Fruit fly (Drosophila melanogaster) whole organism, embryonic: ENCODE results near the gene Dh31.

Experiments used
- Atf-2 ChIP-seq: fragments of 200-800 bp; sonication (Bioruptor generic); optimal IDR thresholded peaks from 2 replicates; lab custom pipeline; 2016; ENCODE audit warnings: missing biosample characterization, missing genetic modification characterization
- BEAF-32 ChIP-seq: fragments of 200-800 bp; sonication (Bioruptor generic); optimal IDR thresholded peaks from 3 replicates; lab custom pipeline; 2017; ENCODE audit warnings: missing biosample characterization, missing genetic modification characterization, mild to moderate bottlenecking, moderate library complexity, missing genetic modification reagents
- BtbVII ChIP-seq: fragments of 200-800 bp; sonication (Bioruptor generic); optimal IDR thresholded peaks from 3 replicates; lab custom pipeline; 2017; ENCODE audit warnings: missing biosample characterization, mild to moderate bottlenecking, missing genetic modification characterization
- Bteb2 ChIP-seq: fragments of 200-800 bp; sonication (Bioruptor generic); optimal IDR thresholded peaks from 2 replicates; lab custom pipeline; 2016; ENCODE audit warnings: missing biosample characterization, missing genetic modification characterization
- CG10209 ChIP-seq: fragments of 200-800 bp; sonication (Bioruptor generic); optimal IDR thresholded peaks from 3 replicates; lab custom pipeline; 2017; ENCODE audit warnings: missing biosample characterization, mild to moderate bottlenecking, missing genetic modification characterization, missing genetic modification reagents
- CG11504 ChIP-seq: fragments of 200-800 bp; sonication (Bioruptor generic); optimal IDR thresholded peaks from 3 replicates; lab custom pipeline; 2019; ENCODE audit warnings: missing biosample characterization, mild to moderate bottlenecking, missing genetic modification characterization, moderate library complexity
- CG11560 ChIP-seq: fragments of 200-800 bp; sonication (Bioruptor generic); IDR thresholded peaks from 3 replicates; pipeline ENCODE4 v1.3.6; 2022; ENCODE audit warnings: missing biosample characterization, missing genetic modification characterization
- CG11696 ChIP-seq: fragments of 200-800 bp; sonication (Bioruptor generic); IDR thresholded peaks from 2 replicates; pipeline ENCODE4 v1.3.6; 2022; ENCODE audit warnings: missing biosample characterization, missing genetic modification characterization
- CG12155 ChIP-seq: fragments of 200-800 bp; sonication (Bioruptor generic); optimal IDR thresholded peaks from 3 replicates; lab custom pipeline; 2016; ENCODE audit warnings: missing biosample characterization, missing genetic modification characterization
- CG12659 ChIP-seq: fragments of 200-800 bp; sonication (Bioruptor generic); optimal IDR thresholded peaks from 3 replicates; lab custom pipeline; 2017; ENCODE audit warnings: mild to moderate bottlenecking, missing biosample characterization, missing genetic modification reagents, missing genetic modification characterization
- CG13424 ChIP-seq: fragments of 200-800 bp; sonication (Bioruptor generic); optimal IDR thresholded peaks from 2 replicates; lab custom pipeline; 2019; ENCODE audit warnings: missing biosample characterization, mild to moderate bottlenecking, missing genetic modification characterization, moderate library complexity
- CG14860 ChIP-seq: fragments of 200-800 bp; sonication (Bioruptor generic); IDR thresholded peaks from 3 replicates; pipeline ENCODE4 v1.3.6; 2022; ENCODE audit warnings: missing biosample characterization, missing genetic modification characterization; ENCODE audit not compliant: partially characterized antibody
- CG15011 ChIP-seq: fragments of 200-800 bp; sonication (Bioruptor generic); optimal IDR thresholded peaks from 3 replicates; lab custom pipeline; 2018; ENCODE audit warnings: missing biosample characterization, mild to moderate bottlenecking, missing genetic modification characterization
- CG15269 ChIP-seq: fragments of 200-800 bp; sonication (Bioruptor generic); optimal IDR thresholded peaks from 2 replicates; lab custom pipeline; 2018; ENCODE audit warnings: missing biosample characterization, mild to moderate bottlenecking, missing genetic modification characterization, moderate library complexity
- CG15514 ChIP-seq: fragments of 200-800 bp; sonication (Bioruptor generic); optimal IDR thresholded peaks from 3 replicates; lab custom pipeline; 2017; ENCODE audit warnings: missing biosample characterization, missing genetic modification characterization, mild to moderate bottlenecking, moderate library complexity, missing genetic modification reagents
- CG15696 ChIP-seq: fragments of 200-800 bp; sonication (Bioruptor generic); optimal IDR thresholded peaks from 2 replicates; lab custom pipeline; 2019; ENCODE audit warnings: missing biosample characterization, mild to moderate bottlenecking, missing genetic modification characterization, moderate library complexity
- CG16813 ChIP-seq: fragments of 200-800 bp; sonication (Bioruptor generic); IDR thresholded peaks from 3 replicates; pipeline ENCODE4 v1.3.6; 2022; ENCODE audit warnings: missing biosample characterization, missing genetic modification characterization; ENCODE audit not compliant: partially characterized antibody
- CG2120 ChIP-seq: fragments of 200-800 bp; sonication (Bioruptor generic); optimal IDR thresholded peaks from 3 replicates; lab custom pipeline; 2016; ENCODE audit warnings: missing biosample characterization, missing genetic modification characterization
- CG2875 ChIP-seq: fragments of 200-800 bp; sonication (Bioruptor generic); optimal IDR thresholded peaks from 2 replicates; lab custom pipeline; 2017; ENCODE audit warnings: missing biosample characterization, mild to moderate bottlenecking, missing genetic modification characterization, missing genetic modification reagents
- CG30431 ChIP-seq: fragments of 200-800 bp; sonication (Bioruptor generic); optimal IDR thresholded peaks from 2 replicates; lab custom pipeline; 2017; ENCODE audit warnings: missing biosample characterization, missing genetic modification characterization
- CG31365 ChIP-seq: fragments of 200-800 bp; sonication (Bioruptor generic); optimal IDR thresholded peaks from 2 replicates; lab custom pipeline; 2018; ENCODE audit warnings: missing biosample characterization, mild to moderate bottlenecking, missing genetic modification characterization
- CG34224 ChIP-seq: fragments of 200-800 bp; sonication (Bioruptor generic); IDR thresholded peaks from 3 replicates; pipeline ENCODE4 v1.3.6; 2022; ENCODE audit warnings: missing biosample characterization, missing genetic modification characterization; ENCODE audit not compliant: partially characterized antibody
- CG6175 ChIP-seq: fragments of 200-800 bp; sonication (Bioruptor generic); IDR thresholded peaks from 3 replicates; pipeline ENCODE4 v1.3.6; 2022; ENCODE audit warnings: missing biosample characterization, missing genetic modification characterization
- CG7786 ChIP-seq: fragments of 200-800 bp; sonication (Bioruptor generic); optimal IDR thresholded peaks from 2 replicates; lab custom pipeline; 2016; ENCODE audit warnings: missing biosample characterization, missing genetic modification characterization
- CTCF ChIP-seq: fragments of 200-800 bp; sonication (Bioruptor generic); optimal IDR thresholded peaks from 2 replicates; lab custom pipeline; 2017; ENCODE audit warnings: missing biosample characterization, mild to moderate bottlenecking, missing genetic modification characterization, moderate library complexity
- Camta ChIP-seq: fragments of 200-800 bp; sonication (Bioruptor generic); optimal IDR thresholded peaks from 2 replicates; lab custom pipeline; 2016; ENCODE audit warnings: missing biosample characterization, missing genetic modification characterization
- Chrac-16 ChIP-seq: fragments of 200-800 bp; sonication (Bioruptor generic); optimal IDR thresholded peaks from 3 replicates; lab custom pipeline; 2016; ENCODE audit warnings: missing biosample characterization, missing genetic modification characterization
- Elba2 ChIP-seq: fragments of 200-800 bp; sonication (Bioruptor generic); optimal IDR thresholded peaks from 3 replicates; lab custom pipeline; 2016; ENCODE audit warnings: missing biosample characterization, missing genetic modification characterization
- HmgD ChIP-seq: fragments of 200-800 bp; sonication (Bioruptor generic); optimal IDR thresholded peaks from 3 replicates; lab custom pipeline; 2016; ENCODE audit warnings: missing biosample characterization, missing genetic modification characterization
- Hmr ChIP-seq: fragments of 200-800 bp; sonication (Bioruptor generic); optimal IDR thresholded peaks from 3 replicates; lab custom pipeline; 2017; ENCODE audit warnings: mild to moderate bottlenecking, missing biosample characterization, missing genetic modification reagents, missing genetic modification characterization
- Hr78 ChIP-seq, 2 experiments: fragments of 200-800 bp in 1 of 2; fragments of >200 bp in 1 of 2; sonication (Bioruptor generic) in 1 of 2; optimal IDR thresholded peaks; 2 replicates each; lab custom pipeline; 2017 to 2019; ENCODE audit warnings: missing biosample characterization in 2 of 2, missing genetic modification characterization in 2 of 2, mild to moderate bottlenecking in 1 of 2, moderate library complexity in 1 of 2
- Optix ChIP-seq: fragments of 200-800 bp; sonication (Bioruptor generic); IDR thresholded peaks from 3 replicates; pipeline ENCODE4 v1.3.6; 2022; ENCODE audit warnings: missing biosample characterization, missing genetic modification characterization
- bigmax ChIP-seq: fragments of 200-800 bp; sonication (Bioruptor generic); optimal IDR thresholded peaks from 2 replicates; lab custom pipeline; 2018; ENCODE audit warnings: missing biosample characterization, mild to moderate bottlenecking, missing genetic modification characterization
- cas ChIP-seq: fragments of 200-800 bp; sonication (Bioruptor generic); IDR thresholded peaks from 2 replicates; pipeline ENCODE4 v1.3.6; 2022; ENCODE audit warnings: missing biosample characterization, missing genetic modification characterization
- caup ChIP-seq: fragments of 200-800 bp; sonication (Bioruptor generic); optimal IDR thresholded peaks from 3 replicates; lab custom pipeline; 2017; ENCODE audit warnings: missing biosample characterization, mild to moderate bottlenecking, missing genetic modification characterization, moderate library complexity; ENCODE audit not compliant: severe bottlenecking
- ci ChIP-seq: fragments of 200-800 bp; sonication (Bioruptor generic); IDR thresholded peaks from 3 replicates; pipeline ENCODE4 v1.3.6; 2022; ENCODE audit warnings: missing biosample characterization, missing genetic modification characterization
- gce ChIP-seq: fragments of 200-800 bp; sonication (Bioruptor generic); IDR thresholded peaks from 3 replicates; pipeline ENCODE4 v1.3.6; 2022; ENCODE audit warnings: missing biosample characterization, missing genetic modification characterization
- gfzf ChIP-seq: fragments of 200-800 bp; sonication (Bioruptor generic); optimal IDR thresholded peaks from 2 replicates; lab custom pipeline; 2016; ENCODE audit warnings: missing biosample characterization, mild to moderate bottlenecking, missing genetic modification characterization, moderate library complexity
- grau ChIP-seq: fragments of 200-800 bp; optimal IDR thresholded peaks from 3 replicates; lab custom pipeline; 2019; ENCODE audit warnings: missing biosample characterization, mild to moderate bottlenecking, missing genetic modification characterization, moderate library complexity
- gt ChIP-seq: fragments of 200-800 bp; sonication (Bioruptor generic); IDR thresholded peaks from 2 replicates; pipeline ENCODE4 v1.3.6; 2022; ENCODE audit warnings: missing biosample characterization, missing genetic modification characterization
- h ChIP-seq: fragments of >200 bp; optimal IDR thresholded peaks from 2 replicates; lab custom pipeline; 2017
- jigr1 ChIP-seq: fragments of 200-800 bp; sonication (Bioruptor generic); IDR thresholded peaks from 3 replicates; pipeline ENCODE4 v1.3.6; 2022; ENCODE audit warnings: missing biosample characterization, missing genetic modification characterization
- kay ChIP-seq: fragments of 200-800 bp; sonication (Bioruptor generic); optimal IDR thresholded peaks from 2 replicates; lab custom pipeline; 2016; ENCODE audit warnings: missing biosample characterization, missing genetic modification characterization
- klu ChIP-seq: fragments of 200-800 bp; sonication (Bioruptor generic); IDR thresholded peaks from 2 replicates; pipeline ENCODE4 v1.3.6; 2022; ENCODE audit warnings: missing biosample characterization, missing genetic modification characterization
- lab ChIP-seq: fragments of 200-800 bp; sonication (Bioruptor generic); optimal IDR thresholded peaks from 3 replicates; lab custom pipeline; 2017; ENCODE audit warnings: missing biosample characterization, missing genetic modification characterization, mild to moderate bottlenecking, moderate library complexity, missing genetic modification reagents
- lov ChIP-seq, 2 experiments: fragments of 200-800 bp in 1 of 2; fragments of >200 bp in 1 of 2; sonication (Bioruptor generic) in 1 of 2; IDR thresholded peaks in 1 of 2; optimal IDR thresholded peaks in 1 of 2; 2 replicates in 1 of 2; 3 replicates in 1 of 2; pipeline versions ENCODE4 v1.3.6 to Lab custom; 2017 to 2022; ENCODE audit warnings: missing biosample characterization in 1 of 2, missing genetic modification characterization in 1 of 2
- salm ChIP-seq: fragments of 200-800 bp; sonication (Bioruptor generic); optimal IDR thresholded peaks from 2 replicates; lab custom pipeline; 2018; ENCODE audit warnings: missing biosample characterization, mild to moderate bottlenecking, missing genetic modification characterization
- schlank ChIP-seq: fragments of 200-800 bp; sonication (Bioruptor generic); optimal IDR thresholded peaks from 2 replicates; lab custom pipeline; 2018; ENCODE audit warnings: missing biosample characterization, mild to moderate bottlenecking, missing genetic modification characterization
- sim ChIP-seq: fragments of 200-800 bp; sonication (Bioruptor generic); IDR thresholded peaks from 2 replicates; pipeline ENCODE4 v1.3.6; 2022; ENCODE audit warnings: missing biosample characterization, missing genetic modification characterization
- stwl ChIP-seq: fragments of 200-800 bp; sonication (Bioruptor generic); optimal IDR thresholded peaks from 3 replicates; lab custom pipeline; 2018; ENCODE audit warnings: missing biosample characterization, mild to moderate bottlenecking, missing genetic modification characterization, moderate library complexity
- tgo ChIP-seq: fragments of 200-800 bp; sonication (Bioruptor generic); IDR thresholded peaks from 3 replicates; pipeline ENCODE4 v1.3.6; 2022; ENCODE audit warnings: missing biosample characterization, missing genetic modification characterization

Dh31 gene

DNA sequence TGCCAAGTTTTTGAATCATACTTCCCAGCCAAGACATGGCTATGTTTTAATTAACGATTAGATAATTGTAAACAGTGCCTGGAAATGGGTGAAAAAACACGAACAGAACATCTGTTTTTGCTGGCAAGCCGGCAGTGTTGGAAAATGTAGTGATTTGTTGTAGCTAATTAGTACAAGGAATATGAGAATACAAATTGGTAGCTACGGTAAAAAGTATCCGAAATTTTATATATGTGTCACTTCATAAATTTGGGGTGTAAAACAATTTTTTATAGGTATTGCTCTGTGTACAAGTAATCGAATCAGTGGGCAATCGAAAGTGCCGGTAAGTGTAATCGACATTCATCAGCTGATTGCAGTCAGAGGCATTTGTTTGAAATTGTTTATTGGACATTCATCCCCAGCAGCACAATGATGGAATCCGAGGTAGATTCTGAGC, 10.6 kb upstream of the Dh31 start, which contains the start of the genes mRpL51 and Uba4 (continued):
- TF ChIP-seq grau (peak; percentile 34), CG10209 (GFP tag; lab: Kevin White, UChicago) (no peak), bigmax (no peak), salm (tag; lab: Kevin White, UChicago) (no peak), CG15269 (tag; lab: Kevin White, UChicago) (peak; percentile 3), stwl (tag; lab: Kevin White, UChicago) (peak; percentile 86), Hmr (GFP tag; lab: Kevin White, UChicago) (no peak), Elba2 (peak; percentile 61), h (no peak), Hr78 (GFP tag; optimal IDR thresholded peaks at IDR 0.05; lab: Kevin White, UChicago) (no peak), gce (GFP tag; lab: Robert Waterston, UW) (no peak), CG30431 (no peak), CG13424 (tag; lab: Kevin White, UChicago) (peak; percentile 35), CG11560 (tag; lab: Robert Waterston, UW) (no peak), schlank (no peak), CG12155 (GFP tag; lab: Kevin White, UChicago) (peak; percentile 26), BEAF-32 (GFP tag; lab: Kevin White, UChicago) (peak; percentile 59), Chrac-16 (GFP tag; lab: Kevin White, UChicago) (peak; percentile 44), kay (GFP tag; lab: Kevin White, UChicago) (no peak), Bteb2 (GFP tag; lab: Kevin White, UChicago) (peak; percentile 7), sim (GFP tag; lab: Robert Waterston, UW) (no peak), CG15514 (GFP tag; lab: Kevin White, UChicago) (peak; percentile 92), Camta (peak; percentile 16), CG34224 (peak; percentile 49; the same call in 2 of the 3 replicates), Optix (GFP tag; lab: Robert Waterston, UW) (no peak), klu (GFP tag; lab: Robert Waterston, UW) (no peak), CG7786 (GFP tag; lab: Kevin White, UChicago) (peak; percentile 7), ci (no peak), CG31365 (tag; lab: Kevin White, UChicago) (no peak), gt (GFP tag; lab: Robert Waterston, UW) (no peak), jigr1 (GFP tag; lab: Robert Waterston, UW) (no peak), CG11696 (GFP tag; lab: Robert Waterston, UW) (no peak), caup (GFP tag; lab: Kevin White, UChicago) (no peak), CG11504 (tag; lab: Kevin White, UChicago) (no peak), CG2875 (GFP tag; lab: Kevin White, UChicago) (no peak), CG6175 (no peak), CTCF (GFP tag; lab: Kevin White, UChicago) (peak; percentile 11), lov (optimal IDR thresholded peaks at IDR 0.05; lab: Kevin White, UChicago) (no peak), lov (GFP tag; IDR thresholded peaks at IDR 0.05; lab: Robert Waterston, UW) (no peak), HmgD (GFP tag; lab: Kevin White, UChicago) (no peak), BtbVII (no peak), CG2120 (GFP tag; lab: Kevin White, UChicago) (peak; percentile 66), CG16813 (peak; percentile 59; the same call in 2 of the 3 replicates), CG14860 (GFP tag; lab: Robert Waterston, UW) (0 out of 3 replicates have a peak, but pooled peaks have one; percentile 52), CG15011 (GFP tag; lab: Kevin White, UChicago) (no peak), gfzf (GFP tag; lab: Kevin White, UChicago) (peak; percentile 26), CG15696 (tag; lab: Kevin White, UChicago) (no peak), lab (GFP tag; lab: Kevin White, UChicago) (no peak), tgo (GFP tag; lab: Robert Waterston, UW) (no peak), CG12659 (GFP tag; lab: Kevin White, UChicago) (peak; percentile 52), Atf-2 (GFP tag; lab: Kevin White, UChicago) (no peak), cas (GFP tag; lab: Robert Waterston, UW) (no peak)
